Worm (Caenorhabditis elegans) whole organism, L2 larva: ENCODE results near the gene ram-2.

Experiments used
- F13H6.1 ChIP-seq: sonication (generic microtip); optimal IDR thresholded peaks from 2 replicates; lab custom pipeline; 2016; ENCODE audit warnings: missing genetic modification characterization, missing compliant biosample characterization
- ZK546.5 ChIP-seq: sonication (generic microtip); optimal IDR thresholded peaks from 2 replicates; lab custom pipeline; 2017; ENCODE audit warnings: missing biosample characterization, missing genetic modification characterization
- ama-1 ChIP-seq: fragments of 150-350 bp; optimal IDR thresholded peaks from 2 replicates; lab custom pipeline; 2018; ENCODE audit warnings: inconsistent platforms
- crh-2 ChIP-seq: sonication (generic microtip); optimal IDR thresholded peaks from 2 replicates; lab custom pipeline; 2017; ENCODE audit warnings: missing biosample characterization, missing genetic modification characterization
- egl-27 ChIP-seq: sonication (generic microtip); optimal IDR thresholded peaks from 3 replicates; lab custom pipeline; 2017; ENCODE audit warnings: missing biosample characterization, missing genetic modification reagents, missing genetic modification characterization
- lin-39 ChIP-seq: fragments of 150-350 bp; optimal IDR thresholded peaks from 2 replicates; lab custom pipeline; 2014; ENCODE audit warnings: missing biosample characterization, missing genetic modification reagents, missing genetic modification characterization
- lsy-2 ChIP-seq, 2 experiments: fragments of 150-350 bp in 1 of 2; sonication (generic microtip) in 1 of 2; optimal IDR thresholded peaks; 2 replicates each; lab custom pipeline; 2014 to 2017; ENCODE audit warnings: missing biosample characterization in 2 of 2, missing genetic modification characterization in 2 of 2
- mdl-1 ChIP-seq, 2 experiments: fragments of 150-350 bp in 1 of 2; sonication (generic microtip) in 1 of 2; optimal IDR thresholded peaks; 2 replicates each; lab custom pipeline; 2017; ENCODE audit warnings: missing biosample characterization in 2 of 2, missing genetic modification characterization in 2 of 2
- nhr-10 ChIP-seq: sonication (generic microtip); optimal IDR thresholded peaks from 2 replicates; lab custom pipeline; 2017; ENCODE audit warnings: missing biosample characterization, missing genetic modification characterization
- nhr-12 ChIP-seq: fragments of 150-350 bp; optimal IDR thresholded peaks from 2 replicates; lab custom pipeline; 2014; ENCODE audit warnings: missing biosample characterization, missing genetic modification characterization
- snpc-4 ChIP-seq: fragments of 150-350 bp; optimal IDR thresholded peaks from 2 replicates; lab custom pipeline; 2014; ENCODE audit warnings: missing biosample characterization, missing genetic modification characterization
- unc-39 ChIP-seq: fragments of 150-350 bp; optimal IDR thresholded peaks from 2 replicates; lab custom pipeline; 2014; ENCODE audit warnings: missing biosample characterization, missing genetic modification characterization
- unc-62 ChIP-seq: fragments of 150-350 bp; optimal IDR thresholded peaks from 2 replicates; lab custom pipeline; 2014; ENCODE audit warnings: missing biosample characterization, missing genetic modification reagents, missing genetic modification characterization
- ztf-4 ChIP-seq: fragments of 150-350 bp; optimal IDR thresholded peaks from 2 replicates; lab custom pipeline; 2014; ENCODE audit warnings: missing biosample characterization, missing genetic modification characterization

DNA sequence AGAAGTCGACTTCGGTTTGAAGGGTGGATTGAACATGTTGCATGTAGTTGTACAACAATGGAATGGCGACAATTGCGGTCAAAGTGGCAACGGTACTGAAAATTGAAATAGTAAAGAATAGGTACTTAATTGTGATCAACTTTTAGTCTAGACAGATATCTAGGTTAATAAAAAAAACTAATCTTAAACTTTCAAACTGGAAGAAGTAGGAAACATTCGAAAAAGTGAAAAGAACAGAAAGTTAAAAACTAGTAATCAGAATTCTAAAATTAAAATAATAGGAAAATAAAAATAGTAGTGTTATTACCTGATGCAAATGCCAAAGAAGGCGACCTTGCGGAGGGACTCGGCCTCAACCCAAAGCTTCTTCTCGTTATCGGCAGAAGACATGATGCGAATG lies 246 bp downstream of the ram-2 start:
- TF ChIP-seq ZK546.5 (no peak), unc-62 (no peak), unc-39 (tag; lab: Kevin White, UChicago) (no peak), crh-2 (tag; lab: Kevin White, UChicago) (no peak), mdl-1 (tag; optimal IDR thresholded peaks at IDR 0.05; lab: Kevin White, UChicago) (no peak), nhr-10 (tag; lab: Kevin White, UChicago) (no peak), nhr-12 (no peak), F13H6.1 (tag; lab: Kevin White, UChicago) (no peak), lsy-2 (tag; optimal IDR thresholded peaks at IDR 0.05; lab: Kevin White, UChicago) (no peak), ama-1 (lab: Kevin White, UChicago) (no peak), ztf-4 (no peak), egl-27 (tag; lab: Kevin White, UChicago) (no peak), snpc-4 (tag; lab: Kevin White, UChicago) (no peak), lin-39 (no peak)
